Fruit fly (Drosophila melanogaster): ENCODE measurements around the gene CG16812.
"Not testable (repeated sequence)": the region's sequence is repeated elsewhere in the genome, so short reads cannot be mapped to it uniquely, and the experiment has no call there.

DNA sequence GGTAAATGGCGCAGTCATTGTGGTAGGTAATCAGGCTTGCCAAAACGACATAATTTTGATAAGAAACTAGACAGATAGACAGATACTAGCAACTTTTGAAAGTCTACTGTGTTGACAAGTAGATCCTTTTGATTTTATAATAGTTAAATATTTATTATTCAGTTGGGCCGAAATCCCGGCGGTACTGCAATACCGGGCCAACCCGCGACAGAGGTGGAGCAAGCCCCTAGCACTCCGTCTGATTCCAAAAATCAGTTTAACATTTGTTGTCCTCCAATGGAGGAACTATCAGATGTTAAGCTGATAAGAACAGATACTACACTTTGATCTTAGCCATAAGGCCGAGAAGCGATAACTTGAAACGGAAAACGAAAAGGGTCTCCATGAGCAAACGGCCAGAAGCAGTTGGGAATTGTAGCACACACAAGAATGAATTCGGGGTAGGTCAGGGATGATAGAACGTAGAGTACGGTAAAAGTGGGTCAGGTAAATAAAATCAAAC is 10.6 kb upstream of the CG16812 start, which contains the start of gene CG15482:
- not testable (repeated sequence) for TF ChIP-seq ttk, psq, insv, h, Myc (optimal IDR thresholded peaks at IDR 0.05)

All from Kc167 (cell line).